Fruit fly (Drosophila melanogaster): ENCODE measurements around the gene CG31373.
A peak's percentile ranks its signal among the peaks of the same experiment; 100 is the strongest.

CG31373 gene

DNA sequence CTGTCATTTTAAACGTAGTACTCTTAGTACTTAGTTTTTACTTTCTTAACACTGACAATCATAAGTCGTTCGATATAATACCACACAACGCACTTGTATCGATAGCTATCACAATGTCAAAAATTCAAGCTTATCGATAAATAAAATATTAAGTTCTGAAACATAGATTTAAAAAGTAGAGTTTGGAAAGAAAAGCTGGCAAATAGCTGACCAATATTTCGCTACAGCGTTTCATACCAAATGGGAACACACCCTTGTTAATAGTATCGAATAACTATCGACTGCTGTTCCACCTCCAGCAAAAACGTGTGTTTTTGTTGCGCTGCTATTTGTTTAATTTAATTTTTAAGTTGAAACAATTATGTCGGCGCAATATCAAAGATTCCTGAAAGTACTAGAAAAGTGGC is 12.8 kb downstream of the CG31373 start, which contains the start of the genes pug, CG14683 and CG46459 (continued):
- TF ChIP-seq Optix (GFP tag; IDR thresholded peaks at IDR 0.05) (no peak), CG3281 (GFP tag; optimal IDR thresholded peaks at IDR 0.05) (peak; percentile 41), Kr (GFP tag; optimal IDR thresholded peaks at IDR 0.05) (no peak), cato (GFP tag; optimal IDR thresholded peaks at IDR 0.05; ENCODE audit: borderline replicate concordance) (no peak), CG6854 (GFP tag; optimal IDR thresholded peaks at IDR 0.05) (no peak), slbo (GFP tag; IDR thresholded peaks at IDR 0.05) (peak; percentile 57), phol (tag; optimal IDR thresholded peaks at IDR 0.05) (peak; percentile 57), CG7271 (tag; optimal IDR thresholded peaks at IDR 0.05) (no peak), CG3847 (GFP tag; IDR thresholded peaks at IDR 0.05) (peak; percentile 33; the same call in 1 of the 2 replicates), MTF-1 (GFP tag; optimal IDR thresholded peaks at IDR 0.05; ENCODE audit: borderline replicate concordance) (no peak), ftz-f1 (GFP tag; optimal IDR thresholded peaks at IDR 0.05) (no peak), CG12942 (GFP tag; optimal IDR thresholded peaks at IDR 0.05) (peak; percentile 4), btn (GFP tag; optimal IDR thresholded peaks at IDR 0.05) (peak; percentile 5), Six4 (GFP tag; optimal IDR thresholded peaks at IDR 0.05) (no peak), Doc2 (GFP tag; IDR thresholded peaks at IDR 0.05) (no peak), al (GFP tag; IDR thresholded peaks at IDR 0.05) (peak; percentile 21; the same call in 1 of the 2 replicates), CG11398 (GFP tag; optimal IDR thresholded peaks at IDR 0.05) (no peak), CG18619 (GFP tag; optimal IDR thresholded peaks at IDR 0.05) (no peak), sima (GFP tag; optimal IDR thresholded peaks at IDR 0.05) (no peak), CG3726 (GFP tag; IDR thresholded peaks at IDR 0.05) (no peak), CG12155 (GFP tag; optimal IDR thresholded peaks at IDR 0.05) (peak; percentile 31), CG7928 (GFP tag; optimal IDR thresholded peaks at IDR 0.05) (no peak), CG10959 (GFP tag; IDR thresholded peaks at IDR 0.05) (no peak), ci (GFP tag; IDR thresholded peaks at IDR 0.05) (no peak), sna (GFP tag; IDR thresholded peaks at IDR 0.05; ENCODE audit: partially characterized antibody) (peak; percentile 99), nau (GFP tag; optimal IDR thresholded peaks at IDR 0.05) (no peak), ara (GFP tag; IDR thresholded peaks at IDR 0.05) (no peak), CG18262 (tag; optimal IDR thresholded peaks at IDR 0.05) (peak; percentile 26), chn (GFP tag; optimal IDR thresholded peaks at IDR 0.05) (no peak), Atf6 (GFP tag; IDR thresholded peaks at IDR 0.05) (0 out of 2 replicates have a peak, but pooled peaks have one; percentile 20), vnd (GFP tag; IDR thresholded peaks at IDR 0.05; ENCODE audit: partially characterized antibody) (peak; percentile 97), chif (GFP tag; optimal IDR thresholded peaks at IDR 0.05) (peak in 1 of 2 experiments; percentile 21), en (GFP tag; optimal IDR thresholded peaks at IDR 0.05) (peak; percentile 20), CG1647 (GFP tag; optimal IDR thresholded peaks at IDR 0.05) (peak; percentile 74), cwo (GFP tag; optimal IDR thresholded peaks at IDR 0.05) (no peak), CG17361 (GFP tag; IDR thresholded peaks at IDR 0.05) (no peak), sens (GFP tag) (peak; percentile 91), salm (tag; optimal IDR thresholded peaks at IDR 0.05) (no peak), Elba2 (GFP tag; optimal IDR thresholded peaks at IDR 0.05) (no peak), CG7357 (GFP tag; IDR thresholded peaks at IDR 0.05) (no peak), CG18599 (GFP tag; optimal IDR thresholded peaks at IDR 0.05) (peak; percentile 31), CG4707 (GFP tag; optimal IDR thresholded peaks at IDR 0.05) (no peak), Bdp1 (GFP tag; optimal IDR thresholded peaks at IDR 0.05) (no peak), CG8089 (GFP tag; optimal IDR thresholded peaks at IDR 0.05) (no peak), CG8765 (GFP tag; IDR thresholded peaks at IDR 0.05) (no peak), crol (GFP tag; IDR thresholded peaks at IDR 0.05) (no peak), lilli (GFP tag; optimal IDR thresholded peaks at IDR 0.05) (peak; percentile 74), inv (GFP tag; IDR thresholded peaks at IDR 0.05; ENCODE audit: partially characterized antibody) (peak; percentile 98), CG9817 (tag; optimal IDR thresholded peaks at IDR 0.05) (no peak), CG10543 (GFP tag; optimal IDR thresholded peaks at IDR 0.05) (no peak), crp (GFP tag; optimal IDR thresholded peaks at IDR 0.05) (peak in 1 of 2 experiments; percentile 65)

Data from whole organism, embryonic.